Fruit fly (Drosophila melanogaster): Measurements from ENCODE around the gene kin17.

Gene kin17

DNA sequence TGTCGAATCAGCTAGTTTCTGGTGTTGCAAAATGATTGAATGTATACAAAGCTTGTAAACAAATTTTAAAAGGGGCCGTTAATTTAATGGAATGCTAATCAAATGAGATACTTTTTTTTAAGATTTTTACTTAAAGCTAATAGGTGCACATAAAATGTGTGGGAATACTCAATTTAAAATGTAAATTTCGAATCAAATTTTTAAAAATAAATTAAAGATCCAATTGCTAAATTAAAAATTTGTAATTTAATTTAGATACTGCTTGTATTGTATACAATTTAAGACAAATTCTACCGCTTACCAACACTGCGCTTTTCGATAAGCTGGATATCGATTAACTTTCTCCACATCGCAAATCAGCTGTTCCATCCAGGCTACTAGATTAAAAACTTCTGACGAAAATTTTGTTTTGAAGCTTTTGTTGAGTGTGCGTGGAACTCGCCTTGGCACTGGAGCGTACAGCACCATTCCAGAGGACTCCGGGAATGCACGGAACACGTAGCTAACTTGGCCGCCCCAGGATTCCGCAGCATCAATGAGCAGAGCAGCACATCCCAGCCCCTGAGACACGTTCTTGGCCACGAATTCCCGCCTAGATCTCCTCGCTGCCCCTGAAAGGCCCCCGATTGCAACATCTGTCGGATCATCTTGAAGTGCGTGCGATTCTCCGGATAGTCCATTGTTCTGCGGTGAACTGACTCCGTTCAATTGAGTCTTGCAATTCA is 27.6 kb downstream of the kin17 start, which contains the start of the genes CG5498 and fbl (continued):
- TF ChIP-seq Sox102F (GFP tag; optimal IDR thresholded peaks at IDR 0.05): peak; percentile 72
- peak; percentile 80 for TF ChIP-seq CG10631 (GFP tag; optimal IDR thresholded peaks at IDR 0.05)
- peak; percentile 68 for TF ChIP-seq CG3919 (GFP tag; optimal IDR thresholded peaks at IDR 0.05)
- peak; percentile 66 for TF ChIP-seq CG3032 (tag; optimal IDR thresholded peaks at IDR 0.05)
- peak; percentile 80 for TF ChIP-seq CG34406 (GFP tag; optimal IDR thresholded peaks at IDR 0.05)
- TF ChIP-seq Hr38 (GFP tag; optimal IDR thresholded peaks at IDR 0.05): no peak
- TF ChIP-seq CG6792 (GFP tag; optimal IDR thresholded peaks at IDR 0.05): peak; percentile 71
- peak; percentile 81 for TF ChIP-seq CG31627 (GFP tag; optimal IDR thresholded peaks at IDR 0.05)
- peak; percentile 61 for TF ChIP-seq CG10669 (GFP tag; optimal IDR thresholded peaks at IDR 0.05)
- peak in 1 of 2 experiments; percentile 54 for TF ChIP-seq ss (GFP tag; optimal IDR thresholded peaks at IDR 0.05)
- peak; percentile 71; the same call in 2 of the 3 replicates for TF ChIP-seq CG8119 (GFP tag; IDR thresholded peaks at IDR 0.05)
- TF ChIP-seq fd59A (GFP tag; optimal IDR thresholded peaks at IDR 0.05): peak; percentile 30
- TF ChIP-seq CG16779 (tag; optimal IDR thresholded peaks at IDR 0.05): no peak
- peak in 1 of 2 experiments; percentile 76 for TF ChIP-seq salr (GFP tag; optimal IDR thresholded peaks at IDR 0.05)
- peak; percentile 70 for TF ChIP-seq CG8632 (GFP tag; optimal IDR thresholded peaks at IDR 0.05)
- peak; percentile 75 for TF ChIP-seq dsx (GFP tag; optimal IDR thresholded peaks at IDR 0.05; ENCODE audit: poor library complexity, severe bottlenecking)
- TF ChIP-seq CG15336 (GFP tag; IDR thresholded peaks at IDR 0.05): peak; percentile 52; the same call in 1 of the 2 replicates
- peak; percentile 73 for TF ChIP-seq Eip75B (GFP tag; optimal IDR thresholded peaks at IDR 0.05)
- TF ChIP-seq esn (GFP tag; optimal IDR thresholded peaks at IDR 0.05): peak; percentile 87
- TF ChIP-seq CG32006 (GFP tag; optimal IDR thresholded peaks at IDR 0.05): peak; percentile 69
- no peak for TF ChIP-seq spab (GFP tag; optimal IDR thresholded peaks at IDR 0.05)
- TF ChIP-seq CG11902 (GFP tag; optimal IDR thresholded peaks at IDR 0.05): peak; percentile 54
- TF ChIP-seq Smox (GFP tag; optimal IDR thresholded peaks at IDR 0.05): peak; percentile 80
- peak; percentile 68 for TF ChIP-seq Ets96B (tag; optimal IDR thresholded peaks at IDR 0.05)
- peak; percentile 80 for TF ChIP-seq topi (GFP tag; optimal IDR thresholded peaks at IDR 0.05)
- TF ChIP-seq CG7368 (GFP tag; optimal IDR thresholded peaks at IDR 0.05): peak; percentile 61
- peak; percentile 76 for TF ChIP-seq lz (GFP tag; optimal IDR thresholded peaks at IDR 0.05)
- TF ChIP-seq Hr4 (GFP tag; optimal IDR thresholded peaks at IDR 0.05): peak; percentile 70
- peak; percentile 77 for TF ChIP-seq achi (GFP tag; optimal IDR thresholded peaks at IDR 0.05)
- TF ChIP-seq Ets21C (GFP tag; optimal IDR thresholded peaks at IDR 0.05): peak; percentile 64
- TF ChIP-seq Gug (GFP tag; IDR thresholded peaks at IDR 0.05): 0 out of 2 replicates have a peak, but pooled peaks have one; percentile 43
- peak; percentile 65 for TF ChIP-seq Hr39 (GFP tag; optimal IDR thresholded peaks at IDR 0.05)

DNA sequence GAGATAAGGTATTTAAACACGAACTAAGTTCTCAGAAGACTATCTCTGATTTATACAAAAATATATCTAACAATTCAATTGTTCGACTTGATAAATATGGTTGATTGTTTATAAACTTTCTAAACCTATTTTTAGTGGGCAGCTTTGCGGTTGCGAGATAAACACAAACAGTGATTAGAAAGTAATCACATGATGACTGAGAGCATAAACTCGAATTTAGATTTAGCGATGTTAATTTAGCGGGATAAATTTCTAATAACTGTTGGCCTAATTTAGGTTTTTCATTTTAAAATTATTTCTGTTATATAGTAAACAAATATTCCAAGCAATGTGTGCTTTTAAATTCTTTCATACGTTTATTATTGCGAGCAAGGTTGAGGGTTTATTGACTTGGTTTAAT is 28.4 kb downstream of the kin17 start:
- no peak for TF ChIP-seq CG6808 (GFP tag; optimal IDR thresholded peaks at IDR 0.05)
- TF ChIP-seq Eip78C (GFP tag): peak; percentile 52

DNA sequence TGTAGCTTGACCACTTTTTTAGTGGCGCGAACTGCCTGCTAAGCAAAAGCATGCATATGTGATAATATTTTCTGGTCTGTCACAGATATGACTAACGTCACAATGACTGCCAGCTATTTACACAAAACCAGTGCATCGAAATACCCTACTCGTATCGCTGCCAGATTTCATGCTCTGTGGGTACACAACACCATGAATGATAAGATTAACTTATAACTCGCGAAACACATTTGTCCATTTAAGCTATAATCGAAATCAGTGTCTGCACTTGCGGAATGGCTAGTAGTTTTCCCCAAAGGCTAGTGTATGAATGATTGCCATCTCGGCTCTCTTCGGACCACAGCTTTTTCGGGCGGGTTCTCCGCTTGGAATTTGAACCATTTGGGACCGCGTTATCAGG is 28.8 kb downstream of the kin17 start:
- TF ChIP-seq Lpt (GFP tag; optimal IDR thresholded peaks at IDR 0.05) (no peak), CG6808 (GFP tag; optimal IDR thresholded peaks at IDR 0.05) (peak; percentile 17), fkh (GFP tag; optimal IDR thresholded peaks at IDR 0.05) (peak; percentile 46), Eip78C (GFP tag) (peak; percentile 17), vri (GFP tag; optimal IDR thresholded peaks at IDR 0.05) (peak; percentile 69)

All from whole organism, prepupa.